Worm (Caenorhabditis elegans) whole organism, L4 larva: ENCODE results near the gene R05F9.9.
"Not testable (repeated sequence)": the region's sequence is repeated elsewhere in the genome, so short reads cannot be mapped to it uniquely, and the experiment has no call there.

Source experiments
- F26F4.8 ChIP-seq: fragments of 200-800 bp; sonication (Bioruptor generic); conservative IDR thresholded peaks from 2 replicates; pipeline ENCODE4 v1.3.6; 2022; ENCODE audit warnings: missing genetic modification characterization, missing compliant biosample characterization
- R02D3.7 ChIP-seq: fragments of 150-350 bp; sonication (generic microtip); optimal IDR thresholded peaks from 3 replicates; lab custom pipeline; 2014; ENCODE audit warnings: missing biosample characterization, missing genetic modification characterization
- T20F7.1 ChIP-seq: fragments of 200-800 bp; sonication (Bioruptor generic); optimal IDR thresholded peaks from 2 replicates; lab custom pipeline; 2018; ENCODE audit warnings: mild to moderate bottlenecking, missing genetic modification characterization, missing compliant biosample characterization
- Y48G9A.11 ChIP-seq: fragments of 200-800 bp; sonication (Bioruptor generic); IDR thresholded peaks from 2 replicates; pipeline ENCODE4 v1.3.6; 2022; ENCODE audit warnings: missing genetic modification reagents, missing genetic modification characterization, missing compliant biosample characterization
- Y75B8A.6 ChIP-seq: fragments of 200-800 bp; sonication (Bioruptor generic); IDR thresholded peaks from 2 replicates; pipeline ENCODE4 v1.3.6; 2022; ENCODE audit warnings: missing genetic modification reagents, missing genetic modification characterization, missing compliant biosample characterization
- ZK546.5 ChIP-seq, 2 experiments: sonication (generic microtip); optimal IDR thresholded peaks; 2 replicates each; lab custom pipeline; 2017; ENCODE audit warnings: missing biosample characterization in 2 of 2, missing genetic modification characterization in 2 of 2
- aha-1 ChIP-seq: fragments of 150-350 bp; peaks from one replicate; lab custom pipeline; 2014; ENCODE audit warnings: missing biosample characterization, missing genetic modification characterization
- ama-1 ChIP-seq: fragments of 150-350 bp; optimal IDR thresholded peaks from 2 replicates; lab custom pipeline; 2014; ENCODE audit warnings: inconsistent platforms, mixed read lengths
- ceh-28 ChIP-seq: fragments of 150-350 bp; optimal IDR thresholded peaks from 2 replicates; lab custom pipeline; 2014; ENCODE audit warnings: missing biosample characterization, missing genetic modification reagents, missing genetic modification characterization
- ces-1 ChIP-seq: fragments of 150-350 bp; sonication (generic microtip); optimal IDR thresholded peaks from 4 replicates; lab custom pipeline; 2014; ENCODE audit warnings: missing biosample characterization, missing genetic modification reagents, missing genetic modification characterization
- daf-12 ChIP-seq: fragments of 150-350 bp; optimal IDR thresholded peaks from 2 replicates; lab custom pipeline; 2014; ENCODE audit warnings: missing biosample characterization, missing genetic modification reagents, missing genetic modification characterization
- daf-8 ChIP-seq: fragments of 200-800 bp; sonication (Bioruptor generic); IDR thresholded peaks from 2 replicates; pipeline ENCODE4 v1.3.6; 2022; ENCODE audit warnings: missing genetic modification characterization, missing compliant biosample characterization
- dmd-9 ChIP-seq: fragments of 200-800 bp; sonication (Bioruptor generic); IDR thresholded peaks from 2 replicates; pipeline ENCODE4 v1.3.6; 2022; ENCODE audit warnings: missing genetic modification reagents, missing genetic modification characterization, missing compliant biosample characterization
- egl-27 ChIP-seq: sonication (generic microtip); optimal IDR thresholded peaks from 3 replicates; lab custom pipeline; 2017; ENCODE audit warnings: missing biosample characterization, missing genetic modification reagents, missing genetic modification characterization
- egl-43 ChIP-seq: fragments of 200-800 bp; sonication (Bioruptor generic); IDR thresholded peaks from 2 replicates; pipeline ENCODE4 v1.3.6; 2022; ENCODE audit warnings: missing genetic modification reagents, missing genetic modification characterization, missing compliant biosample characterization
- hif-1 ChIP-seq, 2 experiments: sonication (generic microtip); optimal IDR thresholded peaks; 2 replicates each; lab custom pipeline; 2016 to 2017; ENCODE audit warnings: missing compliant biosample characterization in 2 of 2, missing genetic modification characterization in 2 of 2, missing genetic modification reagents in 2 of 2, missing genotype in 2 of 2, mild to moderate bottlenecking in 1 of 2
- lim-7 ChIP-seq: fragments of 200-800 bp; sonication (Bioruptor generic); IDR thresholded peaks from 2 replicates; pipeline ENCODE4 v1.3.6; 2022; ENCODE audit warnings: missing genetic modification characterization, missing compliant biosample characterization
- lin-1 ChIP-seq: fragments of 200-800 bp; sonication (Bioruptor generic); IDR thresholded peaks from 2 replicates; pipeline ENCODE4 v1.3.6; 2022; ENCODE audit warnings: missing genetic modification reagents, missing genetic modification characterization, missing compliant biosample characterization
- lin-13 ChIP-seq: fragments of 150-350 bp; optimal IDR thresholded peaks from 2 replicates; lab custom pipeline; 2014; ENCODE audit warnings: missing biosample characterization, missing genetic modification reagents, missing genetic modification characterization
- lin-29 ChIP-seq: fragments of 200-800 bp; sonication (Bioruptor generic); IDR thresholded peaks from 2 replicates; pipeline ENCODE4 v1.3.6; 2022; ENCODE audit warnings: missing genetic modification reagents, missing genetic modification characterization, missing compliant biosample characterization
- lin-38 ChIP-seq: fragments of 200-800 bp; sonication (Bioruptor generic); IDR thresholded peaks from 2 replicates; pipeline ENCODE4 v1.3.6; 2022; ENCODE audit warnings: missing genetic modification reagents, missing genetic modification characterization, missing compliant biosample characterization
- madf-9 ChIP-seq: fragments of 200-800 bp; sonication (Bioruptor generic); conservative IDR thresholded peaks from 2 replicates; pipeline ENCODE4 v1.3.6; 2022; ENCODE audit warnings: missing genetic modification reagents, missing genetic modification characterization, missing compliant biosample characterization
- mdl-1 ChIP-seq, 2 experiments: fragments of 150-350 bp in 1 of 2; sonication (generic microtip) in 1 of 2; optimal IDR thresholded peaks; 2 replicates each; lab custom pipeline; 2014 to 2017; ENCODE audit warnings: missing biosample characterization in 2 of 2, missing genetic modification characterization in 2 of 2
- mep-1 ChIP-seq: fragments of 150-350 bp; sonication (generic microtip); optimal IDR thresholded peaks from 3 replicates; lab custom pipeline; 2014; ENCODE audit warnings: missing biosample characterization, missing genetic modification characterization
- nhr-237 ChIP-seq: sonication (generic microtip); optimal IDR thresholded peaks from 2 replicates; lab custom pipeline; 2017; ENCODE audit warnings: missing biosample characterization, missing genetic modification characterization
- nhr-41 ChIP-seq: fragments of 200-800 bp; sonication (Bioruptor generic); IDR thresholded peaks from 2 replicates; pipeline ENCODE4 v1.3.6; 2022; ENCODE audit warnings: missing genetic modification reagents, missing genetic modification characterization, missing compliant biosample characterization
- nhr-42 ChIP-seq: fragments of 200-800 bp; sonication (Bioruptor generic); IDR thresholded peaks from 2 replicates; pipeline ENCODE4 v1.3.6; 2022; ENCODE audit warnings: missing genetic modification characterization, missing compliant biosample characterization
- nhr-48 ChIP-seq: sonication (generic microtip); optimal IDR thresholded peaks from 2 replicates; lab custom pipeline; 2016; ENCODE audit warnings: mild to moderate bottlenecking, missing genetic modification characterization, missing compliant biosample characterization
- nhr-6 ChIP-seq: fragments of 150-350 bp; optimal IDR thresholded peaks from 2 replicates; lab custom pipeline; 2014; ENCODE audit warnings: missing biosample characterization, missing genetic modification characterization
- nhr-76 ChIP-seq: fragments of 150-350 bp; optimal IDR thresholded peaks from 2 replicates; lab custom pipeline; 2014; ENCODE audit warnings: missing biosample characterization, missing genetic modification characterization
- pha-4 ChIP-seq, 2 experiments: fragments of 150-350 bp in 1 of 2; fragments of 200-800 bp in 1 of 2; sonication (Bioruptor generic) in 1 of 2; IDR thresholded peaks in 1 of 2; optimal IDR thresholded peaks in 1 of 2; 2 replicates each; pipeline versions ENCODE4 v1.3.6 to Lab custom; 2014 to 2022; ENCODE audit warnings: missing genetic modification characterization in 2 of 2, missing genetic modification reagents in 2 of 2, missing biosample characterization in 1 of 2, missing compliant biosample characterization in 1 of 2
- rbr-2 ChIP-seq: sonication (generic microtip); optimal IDR thresholded peaks from 2 replicates; lab custom pipeline; 2016; ENCODE audit warnings: missing genotype, missing genetic modification characterization, missing compliant biosample characterization
- saeg-2 ChIP-seq: fragments of 200-800 bp; sonication (Bioruptor generic); IDR thresholded peaks from 2 replicates; pipeline ENCODE4 v1.3.6; 2022; ENCODE audit warnings: missing genetic modification reagents, missing genetic modification characterization, missing compliant biosample characterization
- sdz-12 ChIP-seq: fragments of 200-800 bp; sonication (Bioruptor generic); optimal IDR thresholded peaks from 2 replicates; lab custom pipeline; 2018; ENCODE audit warnings: mild to moderate bottlenecking, missing genetic modification characterization, missing compliant biosample characterization
- set-16 ChIP-seq: fragments of 200-800 bp; sonication (Bioruptor generic); IDR thresholded peaks from 2 replicates; pipeline ENCODE4 v1.3.6; 2022; ENCODE audit warnings: missing genetic modification reagents, missing genetic modification characterization, missing compliant biosample characterization
- spr-1 ChIP-seq: sonication (generic microtip); optimal IDR thresholded peaks from 2 replicates; lab custom pipeline; 2016; ENCODE audit warnings: mild to moderate bottlenecking, missing genetic modification characterization, missing compliant biosample characterization
- spr-3 ChIP-seq: fragments of 200-800 bp; sonication (Bioruptor generic); optimal IDR thresholded peaks from 2 replicates; lab custom pipeline; 2018; ENCODE audit warnings: mild to moderate bottlenecking, missing genetic modification characterization, missing compliant biosample characterization
- tag-97 ChIP-seq: fragments of 200-800 bp; sonication (Bioruptor generic); IDR thresholded peaks from 2 replicates; pipeline ENCODE4 v1.3.6; 2022; ENCODE audit warnings: missing genetic modification characterization, missing compliant biosample characterization
- zfp-2 ChIP-seq: sonication (generic microtip); optimal IDR thresholded peaks from 2 replicates; lab custom pipeline; 2016; ENCODE audit warnings: mild to moderate bottlenecking, missing genetic modification characterization, missing compliant biosample characterization
- zip-11 ChIP-seq: fragments of 200-800 bp; sonication (Bioruptor generic); IDR thresholded peaks from 2 replicates; pipeline ENCODE4 v1.3.6; 2022; ENCODE audit warnings: missing genetic modification characterization, missing compliant biosample characterization

R05F9.9 gene

DNA sequence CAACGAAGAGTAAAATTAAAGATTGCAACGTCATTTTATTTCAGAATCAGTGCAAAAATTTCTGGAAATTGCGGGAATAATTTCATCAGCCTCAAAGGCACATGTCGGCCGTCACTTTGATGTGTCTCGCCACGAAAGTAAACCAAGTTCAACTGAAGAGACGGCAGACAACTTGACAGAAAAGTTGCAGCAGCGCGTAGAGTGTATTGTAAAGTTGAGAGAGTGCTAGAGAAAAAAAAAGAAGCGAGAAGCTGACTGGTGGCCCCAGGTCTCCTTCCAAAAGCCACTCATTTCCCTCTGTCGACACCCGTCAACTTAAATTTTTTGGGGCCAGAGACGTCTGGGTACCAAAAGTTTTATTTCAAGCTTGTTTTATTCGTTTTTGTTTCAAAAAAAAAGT lies 2.4 kb upstream of the R05F9.9 start (continued):
- TF ChIP-seq pha-4 (GFP tag; IDR thresholded peaks at IDR 0.05; lab: Robert Waterston, UW): peak; percentile 37; the same call in 1 of the 2 replicates
- peak; percentile 23 for TF ChIP-seq pha-4 (tag; optimal IDR thresholded peaks at IDR 0.05; lab: Kevin White, UChicago)
- peak; percentile 74 for TF ChIP-seq lin-38 (GFP tag; lab: Robert Waterston, UW)
- peak; percentile 37 to 86 for TF ChIP-seq mdl-1 (tag; optimal IDR thresholded peaks at IDR 0.05; lab: Kevin White, UChicago)
- 0 out of 2 replicates have a peak, but pooled peaks have one; percentile 11 for TF ChIP-seq set-16 (GFP tag; lab: Robert Waterston, UW)
- peak; percentile 41 for TF ChIP-seq nhr-6 (tag; lab: Kevin White, UChicago)
- no peak for TF ChIP-seq ZK546.5 (tag; optimal IDR thresholded peaks at IDR 0.05; lab: Kevin White, UChicago)
- TF ChIP-seq ama-1: peak; percentile 50
- no peak for TF ChIP-seq spr-3 (GFP tag; lab: Kevin White, UChicago)
- 0 out of 2 replicates have a peak, but pooled peaks have one; percentile 42 for TF ChIP-seq madf-9 (GFP tag; lab: Robert Waterston, UW)
- TF ChIP-seq nhr-41 (GFP tag; lab: Robert Waterston, UW): no peak
- no peak for TF ChIP-seq Y48G9A.11 (GFP tag; lab: Robert Waterston, UW)

DNA sequence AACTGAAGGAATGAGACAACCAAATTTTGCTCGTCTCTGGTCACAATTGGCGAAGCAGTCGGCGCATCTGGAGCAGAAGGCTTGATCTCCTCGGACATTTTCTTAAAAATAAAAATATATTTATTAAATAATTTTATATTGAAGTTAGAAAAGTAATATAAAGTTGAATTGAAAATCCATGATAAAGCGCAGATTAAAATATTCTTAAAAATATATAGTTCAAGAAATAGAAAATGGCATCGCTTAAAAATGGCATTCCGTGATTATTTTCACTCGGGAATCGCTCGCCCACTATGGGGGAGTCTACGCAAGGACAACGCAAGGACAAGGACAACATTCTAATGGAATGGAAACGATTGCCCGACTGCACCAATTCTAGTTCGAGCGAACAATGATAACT lies 1.8 kb upstream of the R05F9.9 start, which contains the start of gene sgt-1:
TSS of gene sgt-1 (minus strand) at position 101 of the 400 bp plus-strand sequence.
- not testable (repeated sequence) for TF ChIP-seq sdz-12 (GFP tag; lab: Kevin White, UChicago); ces-1 (GFP tag; lab: Kevin White, UChicago); egl-43 (GFP tag; lab: Robert Waterston, UW)

DNA sequence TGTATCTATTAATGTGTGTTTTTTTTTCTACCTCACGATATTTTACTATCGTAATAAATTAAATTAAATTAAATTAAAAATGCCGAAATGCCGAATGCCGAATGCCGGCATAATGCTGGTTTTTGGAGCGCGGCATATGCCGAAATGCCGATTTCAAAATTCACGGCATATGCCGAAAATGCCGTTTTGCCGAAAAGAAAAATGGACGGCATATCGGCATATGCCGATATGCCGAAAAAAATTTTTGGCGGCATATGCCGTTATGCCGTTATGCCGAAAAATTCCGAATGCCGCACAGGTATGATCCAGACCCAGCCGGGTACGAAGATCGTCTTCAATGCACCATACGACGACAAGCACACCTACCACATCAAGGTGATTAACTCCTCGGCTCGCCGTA lies 3.4 kb downstream of the R05F9.9 start, which contains the start of gene msp-32:
TSS of gene msp-32 (plus strand) at position 301 of the 400 bp plus-strand sequence.
- TF ChIP-seq daf-12; rbr-2 (tag; lab: Kevin White, UChicago); nhr-76 (tag; lab: Kevin White, UChicago): not testable (repeated sequence)

DNA sequence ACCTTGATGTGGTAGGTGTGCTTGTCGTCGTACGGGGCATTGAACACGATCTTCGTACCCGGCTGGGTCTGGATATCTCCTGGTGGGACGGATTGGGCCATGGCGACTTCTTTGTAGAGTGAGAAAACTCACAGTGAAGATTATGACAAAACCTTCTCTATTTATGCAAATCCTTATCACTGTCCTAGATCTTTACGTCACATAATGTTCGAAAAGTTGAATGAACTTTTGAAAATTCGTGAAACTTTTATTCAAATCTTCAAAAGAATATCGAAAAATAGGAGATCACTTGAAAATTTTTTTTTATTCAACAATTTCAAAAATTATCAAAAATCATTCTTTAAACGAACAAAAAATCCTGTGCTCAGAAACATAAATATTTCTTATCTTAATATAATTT lies 9.3 kb downstream of the R05F9.9 start, which contains the start of gene msp-33:
TSS of gene msp-33 (minus strand) at position 101 of the 400 bp plus-strand sequence.
- TF ChIP-seq Y75B8A.6: no peak
- TF ChIP-seq spr-1 (tag; lab: Kevin White, UChicago): no peak
- peak; percentile 1 for TF ChIP-seq aha-1 (tag; lab: Kevin White, UChicago)
- TF ChIP-seq nhr-48 (tag; lab: Kevin White, UChicago): no peak

DNA sequence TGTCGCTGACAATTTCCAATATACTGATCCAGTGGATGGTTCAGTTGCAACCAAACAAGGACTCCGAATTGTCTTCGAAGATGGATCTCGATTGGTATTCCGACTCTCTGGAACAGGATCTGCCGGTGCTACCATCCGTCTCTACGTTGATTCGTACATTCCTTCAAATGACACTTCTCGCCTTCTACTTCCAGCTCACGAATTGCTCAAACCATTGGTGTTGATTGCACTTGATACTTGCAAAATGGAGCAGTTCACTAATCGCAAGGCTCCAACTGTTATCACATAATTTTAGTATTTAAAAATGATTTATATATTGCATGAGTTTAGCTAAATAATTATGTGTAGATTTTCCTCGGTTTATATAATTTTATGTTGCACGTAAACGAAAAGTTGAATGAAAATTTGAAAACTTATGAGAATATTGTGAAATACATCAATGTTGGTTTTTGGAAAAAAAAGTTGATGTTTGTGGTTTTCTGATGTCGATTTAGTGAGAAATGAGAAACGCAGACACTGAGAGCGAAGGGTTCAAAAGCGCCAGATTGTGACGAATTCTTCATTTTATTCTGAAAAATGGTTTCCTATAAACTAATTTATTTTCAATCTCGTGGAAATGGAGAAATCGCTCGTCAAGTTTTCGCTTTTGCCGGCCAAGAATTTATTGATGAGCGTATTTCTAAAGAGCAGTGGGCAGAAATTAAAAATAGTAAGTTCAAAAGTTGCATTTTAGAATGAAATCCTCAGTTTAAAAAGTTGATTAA lies 10.7 kb downstream of the R05F9.9 start, which contains the start of gene gst-9:
TSS of gene gst-9 (plus strand) at position 574 of the 764 bp plus-strand sequence.
- TF ChIP-seq T20F7.1 (GFP tag; lab: Kevin White, UChicago) (peak; percentile 13), dmd-9 (GFP tag; lab: Robert Waterston, UW) (no peak), spr-3 (GFP tag; lab: Kevin White, UChicago) (peak; percentile 25), lim-7 (no peak), R02D3.7 (tag; lab: Kevin White, UChicago) (no peak), tag-97 (GFP tag; lab: Robert Waterston, UW) (no peak), F26F4.8 (GFP tag; lab: Robert Waterston, UW) (no peak), hif-1 (tag; optimal IDR thresholded peaks at IDR 0.05; lab: Kevin White, UChicago) (no peak), nhr-42 (GFP tag; lab: Robert Waterston, UW) (0 out of 2 replicates have a peak, but pooled peaks have one; percentile 64), egl-27 (tag; lab: Kevin White, UChicago) (no peak), madf-9 (GFP tag; lab: Robert Waterston, UW) (peak; percentile 23; the same call in 1 of the 2 replicates), lin-1 (GFP tag; lab: Robert Waterston, UW) (no peak), ceh-28 (no peak), zfp-2 (tag; lab: Kevin White, UChicago) (no peak), ama-1 (peak; percentile 69), rbr-2 (tag; lab: Kevin White, UChicago) (no peak), mep-1 (tag; lab: Kevin White, UChicago) (peak; percentile 56), lin-13 (GFP tag; lab: Kevin White, UChicago) (peak; percentile 57), egl-43 (GFP tag; lab: Robert Waterston, UW) (0 out of 2 replicates have a peak, but pooled peaks have one; percentile 59), zip-11 (GFP tag; lab: Robert Waterston, UW) (no peak), nhr-41 (GFP tag; lab: Robert Waterston, UW) (no peak), lin-29 (GFP tag; lab: Robert Waterston, UW) (no peak), mdl-1 (tag; optimal IDR thresholded peaks at IDR 0.05; lab: Kevin White, UChicago) (no peak), daf-8 (GFP tag; lab: Robert Waterston, UW) (no peak), saeg-2 (no peak), nhr-237 (tag; lab: Kevin White, UChicago) (no peak)
